Worm (Caenorhabditis elegans): ENCODE data around the gene aagr-2.

- TF ChIP-seq gmeb-2 (tag; optimal IDR thresholded peaks at IDR 0.05) (no peak), mec-3 (tag; optimal IDR thresholded peaks at IDR 0.05; ENCODE audit: borderline replicate concordance) (no peak), ceh-14 (tag; optimal IDR thresholded peaks at IDR 0.05) (no peak), unc-42 (tag; optimal IDR thresholded peaks at IDR 0.05) (no peak), ref-2 (tag; optimal IDR thresholded peaks at IDR 0.05) (no peak), ceh-9 (tag; optimal IDR thresholded peaks at IDR 0.05) (no peak), ets-4 (tag; optimal IDR thresholded peaks at IDR 0.05) (no peak), tbx-2 (tag; optimal IDR thresholded peaks at IDR 0.05) (no peak), nfya-1 (tag; optimal IDR thresholded peaks at IDR 0.05) (no peak), ceh-45 (GFP tag; IDR thresholded peaks at IDR 0.05) (no peak), elt-4 (tag; optimal IDR thresholded peaks at IDR 0.05) (no peak), ceh-48 (tag; optimal IDR thresholded peaks at IDR 0.05) (no peak), unc-86 (tag; optimal IDR thresholded peaks at IDR 0.05) (no peak), pha-4 (tag; optimal IDR thresholded peaks at IDR 0.05) (no peak)
Observed at ce11 chrII:4931286-4931685, 6.2 kb upstream of the aagr-2 start.

All from whole organism, late embryonic.